Fruit fly (Drosophila melanogaster) S2 (cell line): ENCODE measurements around the gene Scgalpha.

Source experiments
- CG8478 ChIP-seq: fragments of >200 bp; optimal IDR thresholded peaks from 2 replicates; lab custom pipeline; 2018
- CTCF ChIP-seq, 2 experiments: fragments of >200 bp; optimal IDR thresholded peaks; 2 replicates each; lab custom pipeline; 2018

Gene Scgalpha

DNA sequence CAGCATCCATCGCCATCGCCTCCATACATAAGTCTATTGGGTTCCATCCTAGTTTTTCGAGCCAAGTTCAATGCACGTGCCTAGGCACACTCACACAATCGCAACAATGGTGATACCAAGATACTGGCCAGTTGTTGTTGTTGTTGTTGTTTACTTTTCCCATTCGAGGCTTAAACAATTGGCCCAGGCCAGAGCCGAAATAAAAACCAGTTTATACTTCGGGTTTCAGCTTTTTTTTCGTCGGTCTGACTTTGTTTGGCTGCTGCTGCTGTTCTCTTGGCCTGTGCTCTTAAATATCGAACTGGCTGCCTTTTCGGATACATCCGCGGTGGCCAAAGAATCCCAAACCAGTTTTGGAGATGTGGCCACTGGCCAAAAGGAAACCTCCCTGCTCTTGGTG is 23.0 kb upstream of the Scgalpha start:
- TF ChIP-seq CG8478 (lab: Kevin White, UChicago) (no peak), CTCF (optimal IDR thresholded peaks at IDR 0.05; lab: Kevin White, UChicago) (no peak)

DNA sequence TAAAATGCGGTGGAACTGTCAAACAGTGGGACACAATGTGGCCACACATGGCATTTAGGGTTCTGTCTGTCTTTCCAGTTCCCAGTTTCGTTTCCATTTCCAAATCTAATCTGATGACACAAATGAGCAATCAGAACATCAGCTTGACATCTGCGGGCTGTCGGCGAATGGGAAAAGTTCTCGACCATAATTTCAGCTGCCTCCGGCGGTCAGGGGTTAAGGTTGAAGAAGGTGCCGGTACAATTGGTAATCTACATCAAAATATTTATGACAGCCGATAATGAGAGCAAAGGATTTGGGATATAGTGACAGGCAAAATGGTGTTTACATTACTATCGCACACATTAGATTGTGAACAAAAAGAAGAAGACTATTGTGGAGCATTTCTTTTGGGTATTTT is 21.4 kb upstream of the Scgalpha start:
- no peak for TF ChIP-seq CTCF (optimal IDR thresholded peaks at IDR 0.05; lab: Kevin White, UChicago)
- no peak for TF ChIP-seq CG8478 (lab: Kevin White, UChicago)

DNA sequence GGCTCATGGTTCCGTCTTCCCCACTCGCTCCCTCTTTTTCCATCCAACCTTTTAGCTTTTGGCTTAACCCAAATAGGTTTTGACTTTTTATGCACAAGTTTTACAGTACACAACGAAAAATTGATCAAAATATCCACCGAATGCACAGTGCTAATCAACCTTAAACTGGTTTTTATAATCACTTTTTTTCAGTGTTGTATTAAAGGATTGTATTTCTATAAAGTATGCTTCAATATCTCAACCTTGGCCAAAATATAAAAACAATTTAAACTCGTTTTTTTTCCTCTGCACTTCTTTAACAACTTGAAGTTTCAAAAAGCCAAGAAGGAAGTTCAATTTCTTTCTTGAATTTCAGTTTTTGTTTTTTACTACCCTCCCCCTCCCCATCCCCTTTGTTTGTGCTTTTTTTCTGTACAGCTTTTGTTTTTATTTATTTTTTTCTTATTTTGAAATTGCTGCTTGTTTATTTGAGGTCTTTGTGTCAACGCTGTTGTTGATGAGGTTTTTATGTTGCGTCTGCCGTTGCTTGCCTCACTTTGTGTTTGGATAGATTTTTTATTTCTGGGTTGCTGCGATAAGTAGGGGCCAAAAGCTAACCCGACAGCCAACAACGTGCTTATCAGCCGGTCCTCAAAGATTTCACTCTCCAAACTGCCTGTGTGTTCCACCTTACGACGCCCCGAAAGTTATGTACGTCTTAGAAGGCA is 18.2 kb upstream of the Scgalpha start:
- TF ChIP-seq CTCF (optimal IDR thresholded peaks at IDR 0.05; lab: Kevin White, UChicago) (no peak), CG8478 (lab: Kevin White, UChicago) (no peak)

DNA sequence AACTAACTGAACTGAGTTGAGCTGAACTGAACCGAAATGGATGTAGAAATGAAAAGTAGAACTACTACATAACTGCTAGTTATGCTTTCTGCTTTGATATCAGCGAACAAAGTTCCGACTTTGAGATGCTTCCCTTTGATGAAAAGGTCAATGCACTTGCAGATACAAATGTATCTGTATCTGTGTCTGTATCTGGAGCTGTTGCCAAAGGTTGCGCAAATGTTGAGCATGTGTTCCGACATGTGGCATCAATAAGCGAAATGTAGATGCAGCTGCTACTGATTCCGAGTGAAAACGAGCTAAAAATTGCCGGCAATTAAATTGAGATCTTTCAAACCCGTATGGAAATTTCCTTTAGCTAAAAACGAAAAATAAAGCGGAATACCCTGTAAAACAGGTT is 16.6 kb upstream of the Scgalpha start:
- no peak for TF ChIP-seq CG8478 (lab: Kevin White, UChicago)
- no peak for TF ChIP-seq CTCF (optimal IDR thresholded peaks at IDR 0.05; lab: Kevin White, UChicago)

DNA sequence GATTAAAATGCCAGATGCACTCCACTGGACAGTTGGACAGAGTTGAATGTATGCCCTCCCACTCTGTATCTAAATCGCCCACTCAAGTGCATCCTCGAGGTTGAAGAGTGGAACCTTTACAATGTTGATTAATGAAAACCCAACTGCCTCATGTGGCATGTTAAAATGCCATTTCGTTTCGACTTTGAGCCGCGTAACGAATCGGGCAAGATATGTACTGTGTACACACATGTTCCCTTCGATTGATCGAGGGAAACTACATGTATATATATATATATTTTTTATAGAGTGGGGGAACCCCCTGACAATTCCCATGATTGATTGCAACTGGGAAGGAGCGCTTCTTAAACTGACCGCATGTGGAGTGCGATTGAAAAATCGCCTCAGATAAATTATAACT is 15.1 kb upstream of the Scgalpha start:
- no peak for TF ChIP-seq CTCF (optimal IDR thresholded peaks at IDR 0.05; lab: Kevin White, UChicago)
- no peak for TF ChIP-seq CG8478 (lab: Kevin White, UChicago)

DNA sequence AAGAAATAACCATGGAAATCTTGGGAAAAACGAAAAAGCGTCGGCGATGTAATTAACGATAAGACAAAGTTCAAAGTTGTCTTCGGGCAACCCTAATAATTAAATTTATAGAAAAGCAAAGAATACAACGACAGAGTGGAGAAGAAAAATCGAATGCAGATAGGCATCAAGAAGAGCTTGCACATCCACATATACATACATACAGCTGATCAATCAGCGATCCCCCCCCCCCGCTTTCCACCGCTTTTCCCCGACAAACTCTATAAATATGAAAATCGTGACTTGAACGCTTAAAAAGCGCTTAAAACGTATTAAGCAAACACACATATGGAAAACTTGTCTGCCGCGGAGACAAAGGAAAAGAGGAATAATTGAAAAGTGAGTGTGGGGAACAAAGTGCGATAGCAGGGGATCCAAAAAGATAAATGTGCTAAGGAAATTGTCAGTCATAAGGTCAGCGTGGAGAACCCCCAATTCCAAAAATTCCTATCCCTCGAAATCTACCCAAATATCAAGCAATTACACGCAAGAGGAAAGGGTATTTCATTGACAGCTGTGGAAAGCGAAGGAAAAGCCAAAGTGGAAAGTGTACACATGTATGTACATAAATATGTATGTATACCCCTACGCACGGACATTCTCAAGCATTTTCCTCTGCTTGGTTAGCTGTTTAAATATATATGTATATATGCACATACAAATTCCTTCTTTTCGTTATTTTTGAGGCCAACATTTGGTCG is 13.7 kb upstream of the Scgalpha start:
- TF ChIP-seq CG8478 (lab: Kevin White, UChicago) (no peak), CTCF (optimal IDR thresholded peaks at IDR 0.05; lab: Kevin White, UChicago) (no peak)

DNA sequence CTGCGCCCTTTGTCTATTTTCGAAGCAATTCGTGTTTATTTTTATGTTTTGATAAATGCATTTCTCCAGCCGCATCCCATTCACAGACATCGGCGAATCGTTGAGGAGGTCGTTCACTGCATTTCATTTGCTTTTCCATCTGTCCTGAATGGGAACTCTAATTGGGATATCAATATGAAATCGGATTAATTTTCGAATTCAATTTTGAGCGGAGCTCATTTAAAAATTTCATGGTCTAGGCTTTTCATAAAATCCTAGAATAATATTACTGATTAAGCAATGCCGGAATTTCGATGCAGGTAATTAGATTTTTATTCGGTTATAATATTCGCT is 13.2 kb upstream of the Scgalpha start:
- TF ChIP-seq CG8478 (lab: Kevin White, UChicago) (no peak), CTCF (optimal IDR thresholded peaks at IDR 0.05; lab: Kevin White, UChicago) (no peak)

DNA sequence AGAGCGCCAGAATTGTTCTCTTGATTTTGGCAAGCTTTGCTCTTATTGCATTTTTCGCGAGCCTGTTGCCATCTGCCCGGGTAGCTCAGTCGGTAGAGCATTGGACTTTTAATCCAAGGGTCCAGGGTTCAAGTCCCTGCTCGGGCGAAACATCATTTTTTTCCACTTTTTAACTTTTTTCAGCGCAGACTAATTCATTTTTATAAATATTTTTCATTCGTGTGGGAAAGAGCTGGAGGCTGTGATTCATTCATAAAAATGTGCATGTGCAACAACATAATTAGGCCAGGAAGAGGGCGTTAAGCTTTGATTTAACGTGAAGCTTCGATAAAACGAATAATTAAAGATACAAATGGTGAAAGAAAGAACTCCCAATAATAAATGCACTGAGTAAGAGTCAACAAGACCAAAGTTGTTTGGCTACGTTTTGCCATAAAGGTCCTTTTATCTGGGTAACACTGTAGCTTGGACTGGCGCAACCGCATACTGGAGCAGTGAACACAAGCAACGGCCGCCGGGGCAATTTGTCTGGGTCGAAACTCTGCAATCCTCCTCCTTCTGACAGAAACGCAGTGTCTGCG is 12.5 kb upstream of the Scgalpha start:
- no peak for TF ChIP-seq CTCF (optimal IDR thresholded peaks at IDR 0.05; lab: Kevin White, UChicago)

DNA sequence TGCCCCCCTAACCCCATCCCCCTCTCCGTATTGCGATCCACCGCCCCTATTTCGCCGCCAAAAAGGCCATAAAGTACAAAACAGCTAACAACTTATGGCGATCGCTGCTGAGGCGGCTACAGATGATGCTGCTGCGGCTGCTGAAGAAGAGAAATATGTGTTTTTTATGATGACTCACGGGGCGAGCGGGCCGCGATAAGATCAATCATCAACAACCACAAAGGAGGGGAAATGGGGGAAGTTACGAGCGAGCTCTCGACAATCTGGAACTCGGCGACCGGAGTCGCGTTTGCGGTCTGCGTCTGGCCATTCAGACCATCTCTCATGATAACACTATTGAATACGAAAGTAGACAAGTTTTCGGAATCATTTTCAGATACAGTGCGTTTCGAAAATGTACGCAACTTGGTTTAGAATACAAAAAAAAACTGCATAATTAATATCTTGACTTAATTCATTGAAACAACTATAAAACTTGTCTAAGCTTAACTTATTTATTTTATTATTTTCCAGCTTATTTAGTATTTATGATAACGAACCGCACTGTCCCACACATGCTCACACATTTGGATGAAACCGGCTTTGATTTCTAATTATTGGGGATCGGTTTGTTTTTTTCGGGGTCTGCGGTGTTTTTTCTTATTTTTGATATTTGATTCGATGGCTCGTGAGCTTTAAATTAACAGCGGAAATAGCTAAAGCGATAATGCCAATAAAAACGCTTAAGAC is 10.9 kb upstream of the Scgalpha start:
- TF ChIP-seq CTCF (optimal IDR thresholded peaks at IDR 0.05; lab: Kevin White, UChicago) (no peak), CG8478 (lab: Kevin White, UChicago) (no peak)

DNA sequence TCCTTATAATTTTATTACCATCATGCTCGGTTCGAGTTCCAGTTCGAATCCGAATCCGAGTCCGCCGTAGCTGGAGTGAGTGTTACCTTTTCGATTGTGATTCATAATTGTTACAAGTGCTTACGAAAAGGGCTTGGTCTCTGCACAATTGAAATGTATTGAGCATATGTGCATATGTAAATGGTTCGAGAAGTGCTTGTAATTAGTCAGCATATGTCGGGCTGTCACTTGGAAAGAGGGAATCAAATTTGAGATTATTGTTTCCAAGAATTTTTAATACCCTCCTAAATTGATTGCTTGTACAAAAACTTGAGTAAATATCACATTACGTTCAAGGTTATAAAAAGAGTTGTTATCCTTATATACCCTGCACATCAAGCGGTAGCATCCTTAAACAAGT is 9.8 kb upstream of the Scgalpha start:
- TF ChIP-seq CTCF (optimal IDR thresholded peaks at IDR 0.05; lab: Kevin White, UChicago) (no peak), CG8478 (lab: Kevin White, UChicago) (no peak)

DNA sequence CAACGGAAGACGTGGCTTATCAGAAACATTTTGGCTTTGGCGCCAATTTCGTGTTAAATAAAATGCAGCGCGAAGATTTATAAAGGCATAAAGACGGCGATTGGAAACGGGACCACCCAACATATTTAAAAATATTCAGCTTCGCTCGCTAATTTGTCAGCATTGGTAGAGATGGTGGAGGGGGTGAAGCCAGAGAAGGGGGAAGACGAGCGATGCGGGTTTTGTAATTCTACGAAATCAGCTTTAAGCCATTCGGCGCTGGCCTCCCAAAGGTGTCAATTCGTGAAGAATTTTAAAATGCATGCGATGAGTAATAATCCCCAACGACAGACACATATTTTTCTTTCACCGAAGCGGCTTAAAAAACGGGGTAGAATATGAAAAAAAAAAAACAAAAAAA is 9.2 kb upstream of the Scgalpha start:
- no peak for TF ChIP-seq CTCF (optimal IDR thresholded peaks at IDR 0.05; lab: Kevin White, UChicago)
- TF ChIP-seq CG8478 (lab: Kevin White, UChicago): no peak

DNA sequence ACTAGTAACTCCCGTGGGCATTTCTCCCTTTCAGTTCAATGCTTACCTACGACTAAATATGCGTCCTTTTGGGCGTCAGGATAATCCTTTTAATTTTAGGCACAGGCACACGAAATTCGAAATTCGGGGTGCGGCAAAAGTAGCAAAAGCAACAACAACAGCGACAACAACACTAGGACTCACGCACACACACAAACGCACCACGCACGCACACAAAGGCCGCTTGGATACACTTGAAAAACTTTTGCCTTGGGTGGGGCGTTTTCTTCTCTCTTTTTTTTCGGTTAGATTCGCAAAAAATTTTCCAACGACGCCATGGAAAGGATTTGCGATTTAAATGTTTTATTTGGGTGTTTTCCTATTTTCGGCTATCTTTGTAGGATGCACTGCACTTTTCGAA is 6.8 kb upstream of the Scgalpha start:
- no peak for TF ChIP-seq CG8478 (lab: Kevin White, UChicago)
- TF ChIP-seq CTCF (optimal IDR thresholded peaks at IDR 0.05; lab: Kevin White, UChicago): no peak

DNA sequence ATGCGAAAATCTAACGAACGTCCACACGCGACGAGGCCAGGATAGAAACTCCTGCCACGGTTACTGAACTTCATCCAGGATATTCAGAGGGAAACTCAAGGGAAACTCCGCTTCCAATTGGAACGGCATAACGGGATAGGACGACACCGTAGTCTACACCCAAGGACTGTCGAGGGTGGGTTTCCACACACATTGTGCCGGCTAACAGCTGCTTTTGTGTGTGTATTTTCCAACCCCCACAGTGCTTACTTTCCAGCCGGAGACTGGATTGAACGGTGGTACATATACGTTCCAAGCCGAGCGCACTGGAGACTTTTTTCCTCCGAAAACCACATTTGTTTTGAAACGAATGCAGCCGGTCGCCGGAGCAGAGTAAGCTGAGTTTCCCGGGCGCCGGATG is 6.2 kb upstream of the Scgalpha start:
- TF ChIP-seq CG8478 (lab: Kevin White, UChicago): no peak
- TF ChIP-seq CTCF (optimal IDR thresholded peaks at IDR 0.05; lab: Kevin White, UChicago): no peak

DNA sequence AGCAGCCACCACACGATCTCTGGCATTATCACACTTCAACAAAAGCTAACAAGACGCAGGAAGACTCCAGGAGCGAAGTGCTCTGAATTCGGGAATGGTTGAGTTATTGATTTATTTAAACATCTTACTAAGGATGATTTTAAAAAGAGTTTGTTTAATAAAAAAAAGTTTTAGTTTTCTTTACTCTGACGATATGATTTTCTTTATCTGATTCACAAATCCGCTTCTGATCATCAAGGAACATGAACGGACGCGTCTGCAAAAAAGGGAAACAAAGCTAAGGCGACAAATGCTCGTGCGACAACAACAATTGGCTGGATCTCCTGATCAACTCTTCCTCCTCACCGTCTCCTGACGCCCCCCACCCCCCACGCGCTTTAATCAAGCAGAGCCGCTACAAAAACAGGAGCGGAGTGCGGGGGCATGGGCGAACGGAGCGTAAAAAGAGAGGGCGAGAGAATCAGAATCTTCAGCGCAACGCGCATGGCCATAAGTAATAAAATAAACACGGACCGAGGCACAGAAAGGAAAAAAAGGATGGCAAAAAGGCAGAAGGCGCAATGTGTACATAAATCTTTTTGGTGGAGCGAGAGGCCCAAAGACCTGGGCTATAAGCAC is 3.9 kb upstream of the Scgalpha start:
- TF ChIP-seq CG8478 (lab: Kevin White, UChicago) (no peak), CTCF (optimal IDR thresholded peaks at IDR 0.05; lab: Kevin White, UChicago) (no peak)
